Fruit fly (Drosophila melanogaster) whole organism, adult: ENCODE results near the gene CG4842.

Experiments used
- CG12768 ChIP-seq: fragments of 200-800 bp; sonication (Bioruptor generic); optimal IDR thresholded peaks from 2 replicates; lab custom pipeline; 2017; ENCODE audit warnings: missing biosample characterization, missing genetic modification characterization, mild to moderate bottlenecking, moderate library complexity, missing genetic modification reagents
- CG14711 ChIP-seq: fragments of 200-800 bp; sonication (Bioruptor generic); optimal IDR thresholded peaks from 2 replicates; lab custom pipeline; 2018; ENCODE audit warnings: missing biosample characterization, mild to moderate bottlenecking, missing genetic modification characterization, moderate library complexity
- CG33017 ChIP-seq: fragments of 200-800 bp; sonication (Bioruptor generic); optimal IDR thresholded peaks from 2 replicates; lab custom pipeline; 2018; ENCODE audit warnings: missing biosample characterization, mild to moderate bottlenecking, missing genetic modification characterization, moderate library complexity
- Mnt ChIP-seq: fragments of 200-800 bp; sonication (Bioruptor generic); optimal IDR thresholded peaks from 2 replicates; lab custom pipeline; 2016; ENCODE audit warnings: missing biosample characterization, mild to moderate bottlenecking, missing genetic modification characterization
- kay ChIP-seq: fragments of 200-800 bp; sonication (Bioruptor generic); peaks from one replicate; lab custom pipeline; 2016; ENCODE audit warnings: missing biosample characterization, missing genetic modification characterization, borderline replicate concordance
- pad ChIP-seq: fragments of 200-800 bp; sonication (Bioruptor generic); optimal IDR thresholded peaks from 3 replicates; lab custom pipeline; 2017; ENCODE audit warnings: missing biosample characterization, missing genetic modification characterization, mild to moderate bottlenecking, moderate library complexity, missing genetic modification reagents
- tj ChIP-seq: fragments of 200-800 bp; sonication (Bioruptor generic); optimal IDR thresholded peaks from 3 replicates; lab custom pipeline; 2017; ENCODE audit warnings: missing biosample characterization, mild to moderate bottlenecking, missing genetic modification characterization, moderate library complexity
- toe ChIP-seq: fragments of 200-800 bp; sonication (Bioruptor generic); optimal IDR thresholded peaks from 2 replicates; lab custom pipeline; 2016; ENCODE audit warnings: missing biosample characterization, missing genetic modification characterization

- TF ChIP-seq pad (GFP tag; lab: Kevin White, UChicago) (peak; percentile 61), Mnt (GFP tag; lab: Kevin White, UChicago) (no peak), CG12768 (GFP tag; lab: Kevin White, UChicago) (no peak), CG33017 (tag; lab: Kevin White, UChicago) (peak; percentile 6), toe (GFP tag; lab: Kevin White, UChicago) (no peak), kay (GFP tag; lab: Kevin White, UChicago) (peak; percentile 71), tj (GFP tag; lab: Kevin White, UChicago) (peak; percentile 30), CG14711 (tag; lab: Kevin White, UChicago) (peak; percentile 2)
These were observed 40.6 kb downstream of the CG4842 start for dm6 chr3L:16408609-16409439.
